Fruit fly (Drosophila melanogaster): Measurements from ENCODE around the gene eRF3.

eRF3 gene

dm6 chr2L:12467673-12468072 lies 33.4 kb downstream of the eRF3 start (continued):
- TF ChIP-seq CG11398 (GFP tag; optimal IDR thresholded peaks at IDR 0.05) (peak; percentile 23), jigr1 (GFP tag; IDR thresholded peaks at IDR 0.05) (no peak), ham (GFP tag; IDR thresholded peaks at IDR 0.05) (peak; percentile 26; the same call in 1 of the 2 replicates), CG1602 (GFP tag; optimal IDR thresholded peaks at IDR 0.05) (no peak), ERR (GFP tag; optimal IDR thresholded peaks at IDR 0.05) (peak; percentile 56), Dip2 (GFP tag; IDR thresholded peaks at IDR 0.05) (no peak), Bteb2 (GFP tag; optimal IDR thresholded peaks at IDR 0.05) (peak; percentile 13), CG17829 (tag; optimal IDR thresholded peaks at IDR 0.05) (no peak), CG12744 (GFP tag; optimal IDR thresholded peaks at IDR 0.05) (peak; percentile 20), CG17912 (GFP tag; optimal IDR thresholded peaks at IDR 0.05) (no peak), unpg (GFP tag; optimal IDR thresholded peaks at IDR 0.05) (peak; percentile 46), HmgZ (tag; optimal IDR thresholded peaks at IDR 0.05) (peak; percentile 54), otp (GFP tag; IDR thresholded peaks at IDR 0.05) (0 out of 3 replicates have a peak, but pooled peaks have one; percentile 48), mam (GFP tag; optimal IDR thresholded peaks at IDR 0.05) (peak; percentile 71), CG13894 (tag; optimal IDR thresholded peaks at IDR 0.05) (peak; percentile 84), emc (GFP tag; optimal IDR thresholded peaks at IDR 0.05) (peak; percentile 33), lab (GFP tag; optimal IDR thresholded peaks at IDR 0.05) (peak; percentile 85), CG18599 (GFP tag; optimal IDR thresholded peaks at IDR 0.05) (peak; percentile 84), sob (GFP tag; IDR thresholded peaks at IDR 0.05) (peak; percentile 59; the same call in 1 of the 2 replicates), ken (GFP tag; IDR thresholded peaks at IDR 0.05) (no peak), odd (GFP tag; optimal IDR thresholded peaks at IDR 0.05) (no peak), scrt (GFP tag; optimal IDR thresholded peaks at IDR 0.05) (peak; percentile 31), B-H1 (GFP tag; IDR thresholded peaks at IDR 0.05) (peak; percentile 19; the same call in 1 of the 3 replicates), ase (GFP tag; IDR thresholded peaks at IDR 0.05) (no peak; the same call in 2 of the 3 replicates), CG16815 (GFP tag; optimal IDR thresholded peaks at IDR 0.05) (peak; percentile 4), CG4854 (GFP tag; optimal IDR thresholded peaks at IDR 0.05) (peak; percentile 38), hth (optimal IDR thresholded peaks at IDR 0.05) (no peak), CG12942 (GFP tag; optimal IDR thresholded peaks at IDR 0.05) (peak; percentile 13), CG7987 (GFP tag; optimal IDR thresholded peaks at IDR 0.05) (peak; percentile 83), sr (GFP tag; IDR thresholded peaks at IDR 0.05) (no peak), caup (GFP tag; optimal IDR thresholded peaks at IDR 0.05; ENCODE audit: severe bottlenecking) (peak; percentile 42), crc (GFP tag; optimal IDR thresholded peaks at IDR 0.05) (peak; percentile 16), Atf3 (GFP tag; optimal IDR thresholded peaks at IDR 0.05) (no peak), CG11696 (GFP tag; IDR thresholded peaks at IDR 0.05) (0 out of 2 replicates have a peak, but pooled peaks have one; percentile 7), CG11247 (GFP tag; IDR thresholded peaks at IDR 0.05) (peak; percentile 39; the same call in 1 of the 2 replicates), Camta (GFP tag; optimal IDR thresholded peaks at IDR 0.05) (no peak), bab2 (GFP tag; optimal IDR thresholded peaks at IDR 0.05) (peak; percentile 60), HmgD (GFP tag; optimal IDR thresholded peaks at IDR 0.05) (no peak), CG6654 (GFP tag; optimal IDR thresholded peaks at IDR 0.05) (no peak), Chrac-16 (GFP tag; optimal IDR thresholded peaks at IDR 0.05) (peak; percentile 41), CG14014 (GFP tag; IDR thresholded peaks at IDR 0.05) (peak; percentile 43; the same call in 1 of the 2 replicates), CG7786 (GFP tag; optimal IDR thresholded peaks at IDR 0.05) (peak; percentile 55), so (GFP tag; IDR thresholded peaks at IDR 0.05) (0 out of 3 replicates have a peak, but pooled peaks have one; percentile 24), Drgx (GFP tag; IDR thresholded peaks at IDR 0.05) (no peak), CG16779 (GFP tag; IDR thresholded peaks at IDR 0.05) (peak; percentile 76), sqz (GFP tag; optimal IDR thresholded peaks at IDR 0.05) (peak; percentile 49), CG34376 (GFP tag; optimal IDR thresholded peaks at IDR 0.05) (peak; percentile 73), CG18764 (GFP tag; optimal IDR thresholded peaks at IDR 0.05) (no peak), MBD-R2 (GFP tag; IDR thresholded peaks at IDR 0.05) (peak; percentile 43; the same call in 1 of the 2 replicates), Hand (GFP tag; optimal IDR thresholded peaks at IDR 0.05) (peak; percentile 41), BEAF-32 (GFP tag; optimal IDR thresholded peaks at IDR 0.05) (no peak), CG4282 (GFP tag; optimal IDR thresholded peaks at IDR 0.05) (peak; percentile 66)

Data from whole organism, embryonic.